Worm (Caenorhabditis elegans) whole organism, L3 larva: ENCODE data around the gene fbxb-51.
A peak's percentile ranks its signal among the peaks of the same experiment; 100 is the strongest.

Experiments used
- R02D3.7 ChIP-seq: fragments of 150-350 bp; optimal IDR thresholded peaks from 2 replicates; lab custom pipeline; 2014; ENCODE audit warnings: missing biosample characterization, missing genetic modification characterization
- ZK546.5 ChIP-seq: sonication (generic microtip); optimal IDR thresholded peaks from 2 replicates; lab custom pipeline; 2017; ENCODE audit warnings: missing biosample characterization, missing genetic modification characterization
- ceh-16 ChIP-seq: sonication (generic microtip); optimal IDR thresholded peaks from 2 replicates; lab custom pipeline; 2017; ENCODE audit warnings: missing biosample characterization, missing genetic modification characterization
- ceh-28 ChIP-seq: fragments of 150-350 bp; optimal IDR thresholded peaks from 2 replicates; lab custom pipeline; 2014; ENCODE audit warnings: missing biosample characterization, missing genetic modification reagents, missing genetic modification characterization
- ceh-9 ChIP-seq: sonication (generic microtip); optimal IDR thresholded peaks from 2 replicates; lab custom pipeline; 2018; ENCODE audit warnings: missing biosample characterization, missing genetic modification characterization
- egl-27 ChIP-seq: sonication (generic microtip); optimal IDR thresholded peaks from 4 replicates; lab custom pipeline; 2017; ENCODE audit warnings: missing biosample characterization, missing genetic modification reagents, missing genetic modification characterization
- egl-5 ChIP-seq: fragments of 150-350 bp; optimal IDR thresholded peaks from 2 replicates; lab custom pipeline; 2017; ENCODE audit warnings: missing biosample characterization, missing genetic modification reagents, missing genetic modification characterization, inconsistent platforms
- elt-1 ChIP-seq: fragments of 150-350 bp; optimal IDR thresholded peaks from 2 replicates; lab custom pipeline; 2014; ENCODE audit warnings: missing biosample characterization, missing genetic modification characterization
- elt-2 ChIP-seq: sonication (generic microtip); optimal IDR thresholded peaks from 2 replicates; lab custom pipeline; 2016; ENCODE audit warnings: missing genetic modification reagents, mild to moderate bottlenecking, missing genetic modification characterization, missing compliant biosample characterization
- fkh-10 ChIP-seq: sonication (generic microtip); optimal IDR thresholded peaks from 2 replicates; lab custom pipeline; 2017; ENCODE audit warnings: missing biosample characterization, missing genetic modification reagents, missing genetic modification characterization
- fkh-2 ChIP-seq: fragments of 150-350 bp; optimal IDR thresholded peaks from 2 replicates; lab custom pipeline; 2014; ENCODE audit warnings: missing biosample characterization, missing genetic modification reagents, missing genetic modification characterization
- fos-1 ChIP-seq: fragments of 150-350 bp; optimal IDR thresholded peaks from 2 replicates; lab custom pipeline; 2014; ENCODE audit warnings: missing biosample characterization, missing genetic modification characterization
- hmg-11 ChIP-seq: sonication (generic microtip); optimal IDR thresholded peaks from 2 replicates; lab custom pipeline; 2016; ENCODE audit warnings: missing genetic modification characterization, missing compliant biosample characterization
- jun-1 ChIP-seq: fragments of 150-350 bp; optimal IDR thresholded peaks from 2 replicates; lab custom pipeline; 2014; ENCODE audit warnings: missing biosample characterization, missing genetic modification reagents, missing genetic modification characterization
- lin-15B ChIP-seq: fragments of 150-350 bp; optimal IDR thresholded peaks from 2 replicates; lab custom pipeline; 2014; ENCODE audit warnings: missing biosample characterization, missing genetic modification characterization
- lin-39 ChIP-seq: fragments of 150-350 bp; optimal IDR thresholded peaks from 2 replicates; lab custom pipeline; 2018; ENCODE audit warnings: missing biosample characterization, missing genetic modification reagents, missing genetic modification characterization
- mdl-1 ChIP-seq: fragments of 150-350 bp; optimal IDR thresholded peaks from 2 replicates; lab custom pipeline; 2014; ENCODE audit warnings: missing biosample characterization, missing genetic modification characterization
- nfya-1 ChIP-seq: sonication (generic microtip); optimal IDR thresholded peaks from 2 replicates; lab custom pipeline; 2017; ENCODE audit warnings: missing genetic modification characterization, mild to moderate bottlenecking, missing compliant biosample characterization, antibody characterized with exemption, moderate library complexity; ENCODE audit not compliant: insufficient read depth
- nhr-11 ChIP-seq: fragments of 150-350 bp; optimal IDR thresholded peaks from 2 replicates; lab custom pipeline; 2014; ENCODE audit warnings: missing biosample characterization, missing genetic modification characterization
- nhr-12 ChIP-seq: fragments of 150-350 bp; optimal IDR thresholded peaks from 2 replicates; lab custom pipeline; 2014; ENCODE audit warnings: missing biosample characterization, missing genetic modification characterization
- nhr-23 ChIP-seq: fragments of 150-350 bp; optimal IDR thresholded peaks from 2 replicates; lab custom pipeline; 2014; ENCODE audit warnings: missing biosample characterization, missing genetic modification reagents, missing genetic modification characterization
- nhr-237 ChIP-seq: fragments of 150-350 bp; optimal IDR thresholded peaks from 2 replicates; lab custom pipeline; 2014; ENCODE audit warnings: missing biosample characterization, missing genetic modification characterization
- nhr-25 ChIP-seq: sonication (generic microtip); optimal IDR thresholded peaks from 2 replicates; lab custom pipeline; 2017; ENCODE audit warnings: missing biosample characterization, missing genetic modification characterization
- nhr-28 ChIP-seq: fragments of 150-350 bp; optimal IDR thresholded peaks from 2 replicates; lab custom pipeline; 2014; ENCODE audit warnings: missing biosample characterization, missing genetic modification characterization
- nhr-67 ChIP-seq: fragments of 150-350 bp; optimal IDR thresholded peaks from 2 replicates; lab custom pipeline; 2014; ENCODE audit warnings: missing biosample characterization, missing genetic modification characterization
- pha-4 ChIP-seq: fragments of 150-350 bp; optimal IDR thresholded peaks from 2 replicates; lab custom pipeline; 2014; ENCODE audit warnings: missing biosample characterization, missing genetic modification reagents, missing genetic modification characterization
- sea-2 ChIP-seq: fragments of 150-350 bp; sonication (generic microtip); optimal IDR thresholded peaks from 4 replicates; lab custom pipeline; 2014; ENCODE audit warnings: missing biosample characterization, missing genetic modification reagents, missing genetic modification characterization
- skn-1 ChIP-seq: fragments of 150-350 bp; optimal IDR thresholded peaks from 2 replicates; lab custom pipeline; 2014; ENCODE audit warnings: missing biosample characterization, missing genetic modification characterization
- tbx-2 ChIP-seq: sonication (generic microtip); optimal IDR thresholded peaks from 2 replicates; lab custom pipeline; 2016; ENCODE audit warnings: mild to moderate bottlenecking, missing genetic modification characterization, missing compliant biosample characterization
- zag-1 ChIP-seq: fragments of 150-350 bp; optimal IDR thresholded peaks from 2 replicates; lab custom pipeline; 2014; ENCODE audit warnings: missing biosample characterization, missing genetic modification characterization
- ztf-11 ChIP-seq: fragments of 150-350 bp; optimal IDR thresholded peaks from 2 replicates; lab custom pipeline; 2014; ENCODE audit warnings: missing biosample characterization, missing genetic modification characterization

fbxb-51 gene

ce11 chrII:1517354-1517753 lies 33.2 kb upstream of the fbxb-51 start, which contains the start of gene math-45:
Gene math-45, minus strand, starts transcription at chrII:1517454.
- TF ChIP-seq fkh-2 (tag; lab: Kevin White, UChicago) (no peak), nhr-12 (tag; lab: Kevin White, UChicago) (no peak), elt-2 (tag; lab: Kevin White, UChicago) (peak; percentile 43)

- no peak for TF ChIP-seq egl-27 (tag; lab: Kevin White, UChicago)
- no peak for TF ChIP-seq nhr-11
- no peak for TF ChIP-seq nhr-12 (tag; lab: Kevin White, UChicago)
- no peak for TF ChIP-seq tbx-2 (tag; lab: Kevin White, UChicago)
- no peak for TF ChIP-seq nfya-1 (tag; lab: Kevin White, UChicago)
- no peak for TF ChIP-seq nhr-67
- TF ChIP-seq fos-1 (tag; lab: Kevin White, UChicago): no peak
- TF ChIP-seq ztf-11 (tag; lab: Kevin White, UChicago): no peak
- TF ChIP-seq sea-2 (GFP tag; lab: Kevin White, UChicago): no peak
- TF ChIP-seq ZK546.5 (tag; lab: Kevin White, UChicago): no peak
Measured at ce11 chrII:1518914-1519313, 31.6 kb upstream of the fbxb-51 start, which contains the start of gene Y51H7BR.8. Gene Y51H7BR.8, plus strand, starts transcription at chrII:1519214.

- TF ChIP-seq jun-1 (tag; lab: Kevin White, UChicago) (no peak), lin-39 (tag; lab: Kevin White, UChicago) (peak; percentile 11), pha-4 (tag; lab: Kevin White, UChicago) (peak; percentile 6), nhr-28 (tag; lab: Kevin White, UChicago) (no peak), ztf-11 (tag; lab: Kevin White, UChicago) (no peak), nfya-1 (tag; lab: Kevin White, UChicago) (peak; percentile 40), elt-2 (tag; lab: Kevin White, UChicago) (peak; percentile 34), hmg-11 (tag; lab: Kevin White, UChicago) (peak; percentile 89), egl-27 (tag; lab: Kevin White, UChicago) (no peak), zag-1 (tag; lab: Kevin White, UChicago) (no peak)
Measured at ce11 chrII:1519867-1520266, 30.6 kb upstream of the fbxb-51 start.

ce11 chrII:1521956-1522355 lies 28.6 kb upstream of the fbxb-51 start:
- no peak for TF ChIP-seq fkh-10 (GFP tag; lab: Kevin White, UChicago)

- TF ChIP-seq ceh-16 (tag; lab: Kevin White, UChicago): no peak
- TF ChIP-seq pha-4 (tag; lab: Kevin White, UChicago): peak; percentile 26
Measured at ce11 chrII:1525498-1525897, 25.0 kb upstream of the fbxb-51 start, which contains the start of gene Y51H7BR.7. Gene Y51H7BR.7, minus strand, starts transcription at chrII:1525598.

- TF ChIP-seq nfya-1 (tag; lab: Kevin White, UChicago): no peak
- TF ChIP-seq ceh-9 (tag; lab: Kevin White, UChicago): no peak
- TF ChIP-seq ceh-28 (tag; lab: Kevin White, UChicago): no peak
- no peak for TF ChIP-seq mdl-1 (tag; lab: Kevin White, UChicago)
- TF ChIP-seq hmg-11 (tag; lab: Kevin White, UChicago): no peak
- no peak for TF ChIP-seq nhr-28 (tag; lab: Kevin White, UChicago)
- no peak for TF ChIP-seq lin-15B (tag; lab: Kevin White, UChicago)
Measured at ce11 chrII:1529057-1529456, 21.5 kb upstream of the fbxb-51 start, which contains the start of gene Y51H7BR.4. Gene Y51H7BR.4, plus strand, starts transcription at chrII:1529357.

ce11 chrII:1535931-1536330 lies 14.6 kb upstream of the fbxb-51 start, which contains the start of gene fbxb-43:
Gene fbxb-43, plus strand, starts transcription at chrII:1536231.
- TF ChIP-seq egl-5 (tag; lab: Kevin White, UChicago) (no peak), nhr-28 (tag; lab: Kevin White, UChicago) (no peak), elt-1 (tag; lab: Kevin White, UChicago) (no peak), skn-1 (tag; lab: Kevin White, UChicago) (no peak), R02D3.7 (tag; lab: Kevin White, UChicago) (no peak), nhr-237 (tag; lab: Kevin White, UChicago) (no peak), nhr-23 (no peak), nhr-25 (no peak)
